Worm (Caenorhabditis elegans): ENCODE measurements around the gene K08F8.15.

- TF ChIP-seq hmbx-1 (tag; optimal IDR thresholded peaks at IDR 0.05) = no peak
- no peak for TF ChIP-seq sea-1 (GFP tag; conservative IDR thresholded peaks at IDR 0.05)
- no peak for TF ChIP-seq tbx-11 (GFP tag; IDR thresholded peaks at IDR 0.05)
- no peak for TF ChIP-seq F13C5.2 (tag; optimal IDR thresholded peaks at IDR 0.05)
- TF ChIP-seq ceh-36 (tag; optimal IDR thresholded peaks at IDR 0.05) = no peak
- TF ChIP-seq aly-1 (tag; optimal IDR thresholded peaks at IDR 0.05) = no peak
- TF ChIP-seq ama-1 (optimal IDR thresholded peaks at IDR 0.05) = no peak
- TF ChIP-seq B0310.2 (tag; optimal IDR thresholded peaks at IDR 0.05) = no peak
- TF ChIP-seq flt-1 (GFP tag; IDR thresholded peaks at IDR 0.05) = no peak
- TF ChIP-seq tra-4 (tag; optimal IDR thresholded peaks at IDR 0.05) = no peak
These were observed 27.5 kb downstream of the K08F8.15 start, which contains the start of gene F07H5.7 for ce11 chrII:8794072-8794471.

All from whole organism, early embryonic.